Worm (Caenorhabditis elegans) whole organism, young adult: Measurements from ENCODE around the gene F15E6.4.

Experiments used
- B0019.2 ChIP-seq: fragments of 200-800 bp; sonication (Bioruptor generic); conservative IDR thresholded peaks from 2 replicates; pipeline ENCODE4 v1.3.6; 2022; ENCODE audit warnings: missing genetic modification reagents, missing genetic modification characterization, missing compliant biosample characterization
- B0261.1 ChIP-seq: sonication (generic microtip); optimal IDR thresholded peaks from 2 replicates; lab custom pipeline; 2016; ENCODE audit warnings: mild to moderate bottlenecking, missing genetic modification characterization, moderate library complexity, missing compliant biosample characterization
- C17E4.6 ChIP-seq: fragments of 200-800 bp; sonication (Bioruptor generic); IDR thresholded peaks from 2 replicates; pipeline ENCODE4 v1.3.6; 2022; ENCODE audit warnings: missing genetic modification reagents, missing genetic modification characterization, missing compliant biosample characterization
- F10E7.11 ChIP-seq: sonication (generic microtip); optimal IDR thresholded peaks from 2 replicates; lab custom pipeline; 2017; ENCODE audit warnings: mild to moderate bottlenecking, missing genetic modification characterization, moderate library complexity, missing compliant biosample characterization
- F33H1.4 ChIP-seq: fragments of 200-800 bp; sonication (Bioruptor generic); IDR thresholded peaks from 2 replicates; pipeline ENCODE4 v1.3.6; 2022; ENCODE audit warnings: missing genetic modification reagents, missing genetic modification characterization, missing compliant biosample characterization
- F37B4.10 ChIP-seq: fragments of 200-800 bp; sonication (Bioruptor generic); IDR thresholded peaks from 2 replicates; pipeline ENCODE4 v1.3.6; 2022; ENCODE audit warnings: missing genetic modification characterization, missing compliant biosample characterization
- F49E8.2 ChIP-seq: sonication (generic microtip); optimal IDR thresholded peaks from 3 replicates; lab custom pipeline; 2017; ENCODE audit warnings: missing genetic modification characterization, mild to moderate bottlenecking, missing compliant biosample characterization, antibody characterized with exemption, moderate library complexity; ENCODE audit not compliant: insufficient read depth
- Y53F4B.3 ChIP-seq: fragments of 200-800 bp; sonication (Bioruptor generic); IDR thresholded peaks from 2 replicates; pipeline ENCODE4 v1.3.6; 2022; ENCODE audit warnings: missing genetic modification reagents, missing genetic modification characterization, missing compliant biosample characterization
- Y67H2A.10 ChIP-seq: fragments of 200-800 bp; sonication (Bioruptor generic); conservative IDR thresholded peaks from 2 replicates; pipeline ENCODE4 v1.3.6; 2022; ENCODE audit warnings: missing genetic modification reagents, missing genetic modification characterization, missing compliant biosample characterization
- aptf-3 ChIP-seq: fragments of 200-800 bp; sonication (Bioruptor generic); IDR thresholded peaks from 2 replicates; pipeline ENCODE4 v1.3.6; 2022; ENCODE audit warnings: missing genetic modification characterization, missing compliant biosample characterization
- attf-5 ChIP-seq: fragments of 200-800 bp; sonication (Bioruptor generic); optimal IDR thresholded peaks from 2 replicates; lab custom pipeline; 2018; ENCODE audit warnings: mild to moderate bottlenecking, missing genetic modification characterization, missing compliant biosample characterization
- attf-6 ChIP-seq: fragments of 200-800 bp; sonication (Bioruptor generic); IDR thresholded peaks from 2 replicates; pipeline ENCODE4 v1.3.6; 2022; ENCODE audit warnings: missing genetic modification reagents, missing genetic modification characterization, missing compliant biosample characterization
- cebp-1 ChIP-seq, 2 experiments: fragments of 200-800 bp in 1 of 2; sonication (Bioruptor generic) in 1 of 2; sonication (generic microtip) in 1 of 2; IDR thresholded peaks in 1 of 2; optimal IDR thresholded peaks in 1 of 2; 2 replicates each; pipeline versions ENCODE4 v1.3.6 to Lab custom; 2017 to 2022; ENCODE audit warnings: missing compliant biosample characterization in 2 of 2, missing genetic modification characterization in 2 of 2, mild to moderate bottlenecking in 1 of 2, missing genetic modification reagents in 1 of 2, moderate library complexity in 1 of 2
- ceh-58 ChIP-seq: fragments of 200-800 bp; sonication (Bioruptor generic); IDR thresholded peaks from 2 replicates; pipeline ENCODE4 v1.3.6; 2022; ENCODE audit warnings: missing genetic modification characterization, missing compliant biosample characterization
- ceh-91 ChIP-seq: fragments of 200-800 bp; sonication (Bioruptor generic); IDR thresholded peaks from 2 replicates; pipeline ENCODE4 v1.3.6; 2022; ENCODE audit warnings: missing genetic modification reagents, missing genetic modification characterization, missing compliant biosample characterization
- dpl-1 ChIP-seq: fragments of 150-350 bp; optimal IDR thresholded peaks from 2 replicates; lab custom pipeline; 2014; ENCODE audit warnings: missing biosample characterization, missing genetic modification reagents, missing genetic modification characterization
- efl-1 ChIP-seq: fragments of 150-350 bp; optimal IDR thresholded peaks from 2 replicates; lab custom pipeline; 2014; ENCODE audit warnings: missing biosample characterization, missing genetic modification reagents, missing genetic modification characterization
- egrh-3 ChIP-seq: fragments of 200-800 bp; sonication (Bioruptor generic); IDR thresholded peaks from 2 replicates; pipeline ENCODE4 v1.3.6; 2022; ENCODE audit warnings: missing genetic modification reagents, missing genetic modification characterization, missing compliant biosample characterization
- gei-17 ChIP-seq: fragments of 200-800 bp; sonication (Bioruptor generic); optimal IDR thresholded peaks from 2 replicates; lab custom pipeline; 2018; ENCODE audit warnings: mild to moderate bottlenecking, missing genetic modification characterization, missing compliant biosample characterization
- hlh-26 ChIP-seq: fragments of 200-800 bp; sonication (Bioruptor generic); conservative IDR thresholded peaks from 2 replicates; pipeline ENCODE4 v1.3.6; 2022; ENCODE audit warnings: missing genetic modification reagents, missing genetic modification characterization, missing compliant biosample characterization
- hmg-1.2 ChIP-seq: fragments of 200-800 bp; sonication (Bioruptor generic); IDR thresholded peaks from 2 replicates; pipeline ENCODE4 v1.3.6; 2022; ENCODE audit warnings: missing genetic modification reagents, missing genetic modification characterization, missing compliant biosample characterization
- hrde-1 ChIP-seq: sonication (generic microtip); optimal IDR thresholded peaks from 2 replicates; lab custom pipeline; 2016; ENCODE audit warnings: missing genetic modification characterization, mild to moderate bottlenecking, missing compliant biosample characterization, moderate library complexity, missing genotype, missing genetic modification reagents, borderline replicate concordance
- hsf-1 ChIP-seq: fragments of 200-800 bp; sonication (Bioruptor generic); IDR thresholded peaks from 2 replicates; pipeline ENCODE4 v1.3.6; 2022; ENCODE audit warnings: missing genetic modification reagents, missing genetic modification characterization, missing compliant biosample characterization
- lag-1 ChIP-seq: fragments of 200-800 bp; sonication (Bioruptor generic); IDR thresholded peaks from 2 replicates; pipeline ENCODE4 v1.3.6; 2022; ENCODE audit warnings: missing genetic modification reagents, missing genetic modification characterization, missing compliant biosample characterization
- lin-54 ChIP-seq: fragments of 200-800 bp; sonication (Bioruptor generic); optimal IDR thresholded peaks from 2 replicates; lab custom pipeline; 2018; ENCODE audit warnings: mild to moderate bottlenecking, missing genetic modification characterization, missing compliant biosample characterization
- lsl-1 ChIP-seq: fragments of 200-800 bp; sonication (Bioruptor generic); optimal IDR thresholded peaks from 2 replicates; lab custom pipeline; 2018; ENCODE audit warnings: mild to moderate bottlenecking, missing genetic modification characterization, moderate library complexity, missing compliant biosample characterization
- madf-10 ChIP-seq: sonication (generic microtip); optimal IDR thresholded peaks from 2 replicates; lab custom pipeline; 2016; ENCODE audit warnings: mild to moderate bottlenecking, missing genetic modification characterization, missing compliant biosample characterization
- madf-6 ChIP-seq: fragments of 200-800 bp; sonication (Bioruptor generic); IDR thresholded peaks from 2 replicates; pipeline ENCODE4 v1.3.6; 2022; ENCODE audit warnings: missing genetic modification reagents, missing genetic modification characterization, missing compliant biosample characterization
- madf-8 ChIP-seq: fragments of 200-800 bp; sonication (Bioruptor generic); conservative IDR thresholded peaks from 2 replicates; pipeline ENCODE4 v1.3.6; 2022; ENCODE audit warnings: missing genetic modification reagents, missing genetic modification characterization, missing compliant biosample characterization
- nhr-179 ChIP-seq: sonication (generic microtip); optimal IDR thresholded peaks from 2 replicates; lab custom pipeline; 2016; ENCODE audit warnings: mild to moderate bottlenecking, missing genetic modification characterization, missing compliant biosample characterization
- nhr-27 ChIP-seq: fragments of 200-800 bp; sonication (Bioruptor generic); optimal IDR thresholded peaks from 2 replicates; lab custom pipeline; 2018; ENCODE audit warnings: mild to moderate bottlenecking, missing genetic modification characterization, moderate library complexity, missing compliant biosample characterization
- nhr-80 ChIP-seq: sonication (generic microtip); optimal IDR thresholded peaks from 2 replicates; lab custom pipeline; 2016; ENCODE audit warnings: missing genetic modification characterization, missing compliant biosample characterization
- pbrm-1 ChIP-seq: fragments of 200-800 bp; sonication (Bioruptor generic); IDR thresholded peaks from 2 replicates; pipeline ENCODE4 v1.3.6; 2022; ENCODE audit warnings: missing genetic modification reagents, missing genetic modification characterization, missing compliant biosample characterization
- rpc-1 ChIP-seq, 2 experiments: fragments of 150-350 bp in 1 of 2; sonication (generic microtip) in 1 of 2; optimal IDR thresholded peaks; 2 replicates each; lab custom pipeline; 2014 to 2018; ENCODE audit warnings: missing biosample characterization in 1 of 2, missing genetic modification characterization in 1 of 2, missing genetic modification reagents in 1 of 2, missing genotype in 1 of 2
- snpc-1.1 ChIP-seq: sonication (generic microtip); optimal IDR thresholded peaks from 2 replicates; lab custom pipeline; 2017; ENCODE audit warnings: missing genetic modification characterization, mild to moderate bottlenecking, missing compliant biosample characterization, antibody characterized with exemption, moderate library complexity, missing genotype, missing genetic modification reagents; ENCODE audit not compliant: insufficient read depth
- sptf-2 ChIP-seq: fragments of 200-800 bp; sonication (Bioruptor generic); optimal IDR thresholded peaks from 2 replicates; lab custom pipeline; 2018; ENCODE audit warnings: mild to moderate bottlenecking, missing genetic modification characterization, missing compliant biosample characterization
- zfh-2 ChIP-seq: fragments of 200-800 bp; sonication (Bioruptor generic); conservative IDR thresholded peaks from 2 replicates; pipeline ENCODE4 v1.3.6; 2022; ENCODE audit warnings: missing genetic modification reagents, missing genetic modification characterization, missing compliant biosample characterization
- ztf-22 ChIP-seq: fragments of 200-800 bp; sonication (Bioruptor generic); optimal IDR thresholded peaks from 2 replicates; lab custom pipeline; 2018; ENCODE audit warnings: mild to moderate bottlenecking, missing genetic modification characterization, moderate library complexity, missing compliant biosample characterization
- ztf-28 ChIP-seq: fragments of 200-800 bp; sonication (Bioruptor generic); IDR thresholded peaks from 2 replicates; pipeline ENCODE4 v1.3.6; 2022; ENCODE audit warnings: missing genetic modification reagents, missing genetic modification characterization, missing compliant biosample characterization

F15E6.4 gene

ce11 chrIV:4306317-4306716 lies 15.0 kb downstream of the F15E6.4 start:
- TF ChIP-seq Y67H2A.10 (GFP tag; lab: Robert Waterston, UW) (no peak), hrde-1 (tag; lab: Kevin White, UChicago) (no peak)

ce11 chrIV:4307227-4307946 lies 16.1 kb downstream of the F15E6.4 start, which contains the start of gene set-9:
set-9 (plus strand) TSS chrIV:4307896.
- TF ChIP-seq Y53F4B.3 (GFP tag; lab: Robert Waterston, UW) (no peak), madf-10 (tag; lab: Kevin White, UChicago) (no peak), attf-5 (GFP tag; lab: Kevin White, UChicago) (no peak), zfh-2 (GFP tag; lab: Robert Waterston, UW) (no peak), F33H1.4 (GFP tag; lab: Robert Waterston, UW) (0 out of 2 replicates have a peak, but pooled peaks have one; percentile 24), aptf-3 (no peak), pbrm-1 (GFP tag; lab: Robert Waterston, UW) (0 out of 2 replicates have a peak, but pooled peaks have one; percentile 13), nhr-27 (tag; lab: Kevin White, UChicago) (no peak), ztf-22 (no peak), sptf-2 (GFP tag; lab: Kevin White, UChicago) (no peak), attf-6 (GFP tag; lab: Robert Waterston, UW) (no peak), lag-1 (GFP tag; lab: Robert Waterston, UW) (no peak), gei-17 (GFP tag; lab: Kevin White, UChicago) (no peak), nhr-179 (tag; lab: Kevin White, UChicago) (no peak), B0261.1 (tag; lab: Kevin White, UChicago) (no peak), dpl-1 (GFP tag; lab: Kevin White, UChicago) (peak; percentile 8), madf-8 (GFP tag; lab: Robert Waterston, UW) (peak; percentile 39; the same call in 1 of the 2 replicates), hsf-1 (GFP tag; lab: Robert Waterston, UW) (peak; percentile 92), F10E7.11 (tag; lab: Kevin White, UChicago) (no peak), madf-6 (GFP tag; lab: Robert Waterston, UW) (peak; percentile 57), F37B4.10 (GFP tag; lab: Robert Waterston, UW) (no peak), F49E8.2 (tag; lab: Kevin White, UChicago) (peak; percentile 60), ceh-58 (GFP tag; lab: Robert Waterston, UW) (no peak), nhr-80 (tag; lab: Kevin White, UChicago) (no peak), hrde-1 (tag; lab: Kevin White, UChicago) (no peak), cebp-1 (GFP tag; IDR thresholded peaks at IDR 0.05; lab: Robert Waterston, UW) (no peak), cebp-1 (tag; optimal IDR thresholded peaks at IDR 0.05; lab: Kevin White, UChicago) (peak; percentile 6), lin-54 (GFP tag; lab: Kevin White, UChicago) (peak; percentile 15), ztf-28 (GFP tag; lab: Robert Waterston, UW) (no peak), B0019.2 (GFP tag; lab: Robert Waterston, UW) (no peak), Y67H2A.10 (GFP tag; lab: Robert Waterston, UW) (no peak), efl-1 (GFP tag; lab: Kevin White, UChicago) (peak; percentile 73), rpc-1 (optimal IDR thresholded peaks at IDR 0.05; lab: Kevin White, UChicago) (no peak), rpc-1 (tag; optimal IDR thresholded peaks at IDR 0.05; lab: Kevin White, UChicago) (no peak), hlh-26 (no peak), hmg-1.2 (no peak), C17E4.6 (GFP tag; lab: Robert Waterston, UW) (no peak), snpc-1.1 (tag; lab: Kevin White, UChicago) (peak; percentile 4), ceh-91 (GFP tag; lab: Robert Waterston, UW) (no peak), egrh-3 (GFP tag; lab: Robert Waterston, UW) (no peak), lsl-1 (GFP tag; lab: Kevin White, UChicago) (peak; percentile 85)
